Worm (Caenorhabditis elegans): ENCODE measurements around the gene C08E8.4.

- TF ChIP-seq lin-13 (GFP tag; optimal IDR thresholded peaks at IDR 0.05) (no peak), pax-3 (tag; optimal IDR thresholded peaks at IDR 0.05) (no peak), nhr-11 (tag; optimal IDR thresholded peaks at IDR 0.05) (no peak)
Measured at ce11 chrV:18368322-18368721, 3.3 kb upstream of the C08E8.4 start, which contains the start of gene C08E8.6.
